Worm (Caenorhabditis elegans): Measurements from ENCODE around the gene C08E8.2.

DNA sequence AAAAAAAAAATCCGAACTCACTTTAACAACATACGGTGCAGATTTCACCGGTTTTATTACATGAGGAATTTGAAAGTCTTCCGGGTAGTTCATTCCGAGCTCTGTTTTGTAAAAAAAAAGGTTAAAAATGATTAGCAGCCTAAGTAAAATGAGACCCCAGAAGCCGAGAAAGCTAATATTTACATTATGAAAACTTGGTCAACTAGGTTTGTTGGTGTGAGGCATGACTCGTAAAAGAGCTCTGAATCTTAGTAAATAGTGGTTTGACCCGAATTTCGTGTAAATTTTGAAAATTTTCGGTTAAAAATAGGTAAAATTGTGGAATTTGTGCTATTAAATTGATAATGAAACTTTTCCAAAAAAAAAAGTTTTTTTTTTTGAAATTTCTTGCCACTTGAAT is 6.8 kb upstream of the C08E8.2 start, which contains the start of gene C08E8.1:
- no peak for TF ChIP-seq fkh-10 (GFP tag; optimal IDR thresholded peaks at IDR 0.05)
- TF ChIP-seq ceh-32 (tag; optimal IDR thresholded peaks at IDR 0.05; ENCODE audit: poor library complexity) = no peak
- TF ChIP-seq nhr-10 (tag; optimal IDR thresholded peaks at IDR 0.05) = no peak
- TF ChIP-seq pha-4 (GFP tag; IDR thresholded peaks at IDR 0.05) = no peak
- no peak for TF ChIP-seq pha-4 (tag; optimal IDR thresholded peaks at IDR 0.05)
- TF ChIP-seq F44E2.7 (GFP tag; IDR thresholded peaks at IDR 0.05) = no peak
- TF ChIP-seq lin-39 (tag; optimal IDR thresholded peaks at IDR 0.05) = no peak
- TF ChIP-seq zag-1 (tag; optimal IDR thresholded peaks at IDR 0.05) = no peak
- no peak for TF ChIP-seq nhr-77 (tag; optimal IDR thresholded peaks at IDR 0.05)
- no peak for TF ChIP-seq mdl-1 (tag; optimal IDR thresholded peaks at IDR 0.05)
- TF ChIP-seq ZK546.5 (tag; optimal IDR thresholded peaks at IDR 0.05) = no peak
- no peak for TF ChIP-seq unc-62 (GFP tag; optimal IDR thresholded peaks at IDR 0.05 in 1 of 2)
- TF ChIP-seq unc-62 (tag; optimal IDR thresholded peaks at IDR 0.05) = no peak
- TF ChIP-seq hif-1 (tag; optimal IDR thresholded peaks at IDR 0.05) = no peak
- no peak for TF ChIP-seq ztf-11 (tag; optimal IDR thresholded peaks at IDR 0.05)
- TF ChIP-seq nhr-42 (GFP tag; IDR thresholded peaks at IDR 0.05) = no peak
